Worm (Caenorhabditis elegans): Measurements from ENCODE around the gene F53A3.1.

DNA sequence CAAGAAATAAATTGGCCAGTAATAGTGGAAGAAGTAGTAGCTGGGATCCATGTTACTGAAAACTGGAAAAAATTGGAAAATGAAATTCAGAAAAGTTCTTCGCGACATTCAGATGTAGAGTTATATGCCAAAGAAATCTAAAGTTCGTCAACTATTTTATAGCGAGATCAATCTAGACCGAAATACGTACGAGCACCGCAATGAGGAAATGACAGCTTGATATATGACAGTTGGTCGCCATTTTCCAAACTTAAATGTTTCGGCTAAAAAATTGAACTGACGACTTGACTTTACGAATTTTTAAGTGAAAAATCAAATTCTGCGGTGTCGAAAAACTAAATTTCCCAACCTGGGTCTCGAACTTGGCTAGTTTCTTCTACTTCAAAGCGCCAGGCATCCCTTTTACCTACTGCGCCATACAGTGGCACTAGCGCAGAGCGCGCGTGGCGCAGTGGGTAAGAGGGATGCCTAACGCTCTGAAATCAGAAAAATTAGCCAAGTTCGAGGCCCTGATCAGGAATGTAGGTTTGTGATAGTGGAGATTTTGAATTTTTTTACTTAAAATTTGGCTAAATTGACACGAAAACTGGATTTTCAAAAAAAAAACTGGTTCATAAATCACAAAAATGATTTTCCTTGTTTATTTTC, 39.3 kb upstream of the F53A3.1 start, which contains the start of gene srd-66:
- TF ChIP-seq F37B4.10 (GFP tag; IDR thresholded peaks at IDR 0.05), result no peak
- TF ChIP-seq fkh-3 (tag; optimal IDR thresholded peaks at IDR 0.05), result no peak
- no peak for TF ChIP-seq unc-130 (GFP tag; optimal IDR thresholded peaks at IDR 0.05)
- no peak for TF ChIP-seq ceh-58 (GFP tag; IDR thresholded peaks at IDR 0.05)
- no peak for TF ChIP-seq chd-7 (tag; optimal IDR thresholded peaks at IDR 0.05)
- no peak for TF ChIP-seq nhr-90 (tag; optimal IDR thresholded peaks at IDR 0.05)
- TF ChIP-seq Y95B8A.8 (GFP tag; IDR thresholded peaks at IDR 0.05), result no peak
- TF ChIP-seq rcor-1 (GFP tag; IDR thresholded peaks at IDR 0.05), result no peak
- TF ChIP-seq F57C9.4 (tag; optimal IDR thresholded peaks at IDR 0.05), result no peak
- no peak for TF ChIP-seq bed-1 (GFP tag; IDR thresholded peaks at IDR 0.05)
- no peak for TF ChIP-seq ama-1 (optimal IDR thresholded peaks at IDR 0.05)
- no peak for TF ChIP-seq ama-1 (GFP tag; optimal IDR thresholded peaks at IDR 0.05)
